Worm (Caenorhabditis elegans) whole organism, L1 larva: ENCODE results near the gene F13H8.11.

Source experiments
- C16A3.4 ChIP-seq: fragments of 150-350 bp; optimal IDR thresholded peaks from 2 replicates; lab custom pipeline; 2014; ENCODE audit warnings: missing biosample characterization, missing genetic modification characterization
- F16B12.6 ChIP-seq: fragments of 150-350 bp; optimal IDR thresholded peaks from 2 replicates; lab custom pipeline; 2014; ENCODE audit warnings: missing biosample characterization, missing genetic modification characterization
- aha-1 ChIP-seq: fragments of 150-350 bp; optimal IDR thresholded peaks from 2 replicates; lab custom pipeline; 2014; ENCODE audit warnings: missing biosample characterization, missing genetic modification characterization
- blmp-1 ChIP-seq: fragments of 150-350 bp; optimal IDR thresholded peaks from 2 replicates; lab custom pipeline; 2014; ENCODE audit warnings: missing biosample characterization, missing genetic modification characterization
- ceh-88 ChIP-seq: fragments of 200-800 bp; sonication (Bioruptor generic); IDR thresholded peaks from 2 replicates; pipeline ENCODE4 v1.3.6; 2022; ENCODE audit warnings: missing genetic modification characterization, missing compliant biosample characterization
- ceh-90 ChIP-seq: sonication (generic microtip); optimal IDR thresholded peaks from 2 replicates; lab custom pipeline; 2016; ENCODE audit warnings: missing genetic modification characterization, missing compliant biosample characterization
- dpl-1 ChIP-seq, 3 experiments: fragments of 150-350 bp in 2 of 3; sonication (generic microtip) in 1 of 3; optimal IDR thresholded peaks; 2 replicates each; lab custom pipeline; 2014 to 2017; ENCODE audit warnings: missing biosample characterization in 3 of 3, missing genetic modification characterization in 3 of 3, missing genetic modification reagents in 3 of 3
- egl-13 ChIP-seq: sonication (generic microtip); optimal IDR thresholded peaks from 2 replicates; lab custom pipeline; 2016; ENCODE audit warnings: missing genotype, missing genetic modification reagents, missing genetic modification characterization, missing compliant biosample characterization
- ets-5 ChIP-seq: fragments of 200-800 bp; sonication (Bioruptor generic); IDR thresholded peaks from 2 replicates; pipeline ENCODE4 v1.3.6; 2022; ENCODE audit warnings: missing genetic modification characterization, missing compliant biosample characterization
- fkh-4 ChIP-seq: sonication (generic microtip); optimal IDR thresholded peaks from 2 replicates; lab custom pipeline; 2016; ENCODE audit warnings: missing compliant biosample characterization, missing genetic modification characterization, borderline replicate concordance
- hlh-4 ChIP-seq: sonication (generic microtip); optimal IDR thresholded peaks from 2 replicates; lab custom pipeline; 2016; ENCODE audit warnings: mild to moderate bottlenecking, missing genetic modification characterization, missing compliant biosample characterization
- hpl-2 ChIP-seq: fragments of 150-350 bp; optimal IDR thresholded peaks from 2 replicates; lab custom pipeline; 2014; ENCODE audit warnings: missing biosample characterization, missing genetic modification reagents, missing genetic modification characterization
- isw-1 ChIP-seq: fragments of 200-800 bp; sonication (Bioruptor generic); IDR thresholded peaks from 2 replicates; pipeline ENCODE4 v1.3.6; 2022; ENCODE audit warnings: missing genetic modification characterization, missing compliant biosample characterization
- jun-1 ChIP-seq: fragments of 150-350 bp; optimal IDR thresholded peaks from 2 replicates; lab custom pipeline; 2014; ENCODE audit warnings: missing biosample characterization, missing genetic modification reagents, missing genetic modification characterization
- lin-14 ChIP-seq: fragments of 200-800 bp; sonication (Bioruptor generic); optimal IDR thresholded peaks from 2 replicates; lab custom pipeline; 2018; ENCODE audit warnings: mild to moderate bottlenecking, missing genetic modification characterization, moderate library complexity, missing compliant biosample characterization
- nhr-11 ChIP-seq: fragments of 150-350 bp; optimal IDR thresholded peaks from 2 replicates; lab custom pipeline; 2014; ENCODE audit warnings: missing biosample characterization, missing genetic modification characterization
- nhr-20 ChIP-seq: sonication (generic microtip); optimal IDR thresholded peaks from 2 replicates; lab custom pipeline; 2016; ENCODE audit warnings: mild to moderate bottlenecking, missing genetic modification characterization, missing compliant biosample characterization
- nhr-28 ChIP-seq: fragments of 150-350 bp; optimal IDR thresholded peaks from 2 replicates; lab custom pipeline; 2014; ENCODE audit warnings: missing biosample characterization, missing genetic modification characterization
- nhr-47 ChIP-seq: sonication (generic microtip); optimal IDR thresholded peaks from 2 replicates; lab custom pipeline; 2016; ENCODE audit warnings: mild to moderate bottlenecking, missing genetic modification characterization, moderate library complexity, missing compliant biosample characterization
- nhr-76 ChIP-seq: sonication (generic microtip); optimal IDR thresholded peaks from 2 replicates; lab custom pipeline; 2017; ENCODE audit warnings: missing biosample characterization, missing genetic modification characterization
- nhr-77 ChIP-seq: fragments of 150-350 bp; optimal IDR thresholded peaks from 2 replicates; lab custom pipeline; 2014; ENCODE audit warnings: missing biosample characterization, missing genetic modification characterization
- nhr-85 ChIP-seq: sonication (generic microtip); peaks from one replicate; lab custom pipeline; 2016; ENCODE audit warnings: missing genetic modification characterization, inconsistent platforms, missing compliant biosample characterization
- pax-3 ChIP-seq: fragments of 200-800 bp; sonication (Bioruptor generic); optimal IDR thresholded peaks from 2 replicates; lab custom pipeline; 2018; ENCODE audit warnings: mild to moderate bottlenecking, missing genetic modification characterization, moderate library complexity, missing compliant biosample characterization
- rnt-1 ChIP-seq: sonication (generic microtip); optimal IDR thresholded peaks from 2 replicates; lab custom pipeline; 2016; ENCODE audit warnings: mild to moderate bottlenecking, missing genetic modification characterization, moderate library complexity, missing compliant biosample characterization
- snpc-4 ChIP-seq: fragments of 150-350 bp; optimal IDR thresholded peaks from 2 replicates; lab custom pipeline; 2014; ENCODE audit warnings: missing biosample characterization, missing genetic modification characterization
- swsn-7 ChIP-seq: sonication (generic microtip); optimal IDR thresholded peaks from 2 replicates; lab custom pipeline; 2016; ENCODE audit warnings: missing genetic modification characterization, missing compliant biosample characterization
- unc-130 ChIP-seq: fragments of 150-350 bp; optimal IDR thresholded peaks from 2 replicates; lab custom pipeline; 2017; ENCODE audit warnings: missing biosample characterization, missing genetic modification characterization, inconsistent platforms
- unc-86 ChIP-seq: sonication (generic microtip); optimal IDR thresholded peaks from 2 replicates; lab custom pipeline; 2016; ENCODE audit warnings: missing genetic modification characterization, missing compliant biosample characterization
- zip-4 ChIP-seq: fragments of 200-800 bp; sonication (Bioruptor generic); optimal IDR thresholded peaks from 2 replicates; lab custom pipeline; 2018; ENCODE audit warnings: mild to moderate bottlenecking, missing genetic modification characterization, moderate library complexity, missing compliant biosample characterization

The F13H8.11 gene

DNA sequence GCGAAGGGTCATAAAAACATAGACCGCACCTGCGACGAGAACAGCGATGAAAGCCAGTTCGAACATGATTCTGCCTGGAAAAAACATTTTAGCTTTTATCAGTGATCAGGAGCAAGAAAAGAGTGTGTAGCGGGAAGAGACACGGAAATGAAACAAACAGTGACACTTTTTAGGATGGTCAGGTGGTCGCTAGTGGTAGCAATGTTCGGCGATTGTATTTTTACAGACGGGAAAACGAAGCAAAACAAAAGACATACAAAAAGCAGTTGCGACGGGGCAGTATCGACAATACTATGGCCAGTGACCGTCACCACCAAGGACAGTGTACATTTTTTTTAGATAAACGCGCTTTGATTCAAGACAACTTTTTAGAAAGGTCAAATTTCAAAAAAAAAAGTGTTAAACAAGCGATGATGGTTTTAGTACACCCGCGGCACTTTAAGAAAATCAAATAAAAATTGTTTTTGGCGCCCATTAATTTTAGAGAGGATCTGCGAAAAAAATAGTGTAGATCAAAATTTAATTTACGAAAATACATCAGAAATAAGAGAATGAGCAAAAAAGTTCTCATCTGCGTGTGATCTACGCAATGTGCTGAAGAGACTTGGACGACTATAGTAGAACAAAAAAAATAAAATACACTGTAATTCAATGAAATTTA lies 24.3 kb downstream of the F13H8.11 start, which contains the start of gene T24H7.9:
Gene T24H7.9 (minus strand): TSS at position 74 of the 661 bp plus-strand sequence.
- TF ChIP-seq hpl-2 (no peak), ets-5 (GFP tag; lab: Robert Waterston, UW) (no peak), unc-130 (tag; lab: Kevin White, UChicago) (no peak), dpl-1 (GFP tag; optimal IDR thresholded peaks at IDR 0.05; lab: Kevin White, UChicago) (no peak), nhr-77 (no peak), ceh-88 (no peak), hlh-4 (tag; lab: Kevin White, UChicago) (no peak), F16B12.6 (tag; lab: Kevin White, UChicago) (no peak)

DNA sequence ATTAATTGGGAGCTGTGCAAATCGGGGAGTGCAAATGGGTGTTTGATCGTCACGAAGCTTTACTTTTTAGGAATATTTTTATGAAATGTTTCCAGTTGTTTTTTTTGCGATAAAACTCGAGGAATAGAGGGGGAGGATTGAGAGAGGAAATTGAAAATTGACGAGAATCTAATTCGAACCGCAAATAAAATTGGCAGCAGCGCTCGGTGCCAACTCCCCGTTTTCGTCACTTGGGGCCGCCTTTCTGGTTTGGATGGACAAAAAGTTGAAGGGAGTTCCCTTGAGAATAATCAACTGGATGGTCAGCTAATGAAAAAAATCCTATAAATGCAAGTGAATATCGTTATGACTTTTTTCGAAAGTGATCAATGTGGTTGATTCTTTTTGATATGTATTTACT lies 29.7 kb downstream of the F13H8.11 start:
- TF ChIP-seq lin-14 (GFP tag; lab: Kevin White, UChicago): peak; percentile 64
- TF ChIP-seq jun-1 (tag; lab: Kevin White, UChicago): no peak
- TF ChIP-seq, all 84 proteins: peak for 1

DNA sequence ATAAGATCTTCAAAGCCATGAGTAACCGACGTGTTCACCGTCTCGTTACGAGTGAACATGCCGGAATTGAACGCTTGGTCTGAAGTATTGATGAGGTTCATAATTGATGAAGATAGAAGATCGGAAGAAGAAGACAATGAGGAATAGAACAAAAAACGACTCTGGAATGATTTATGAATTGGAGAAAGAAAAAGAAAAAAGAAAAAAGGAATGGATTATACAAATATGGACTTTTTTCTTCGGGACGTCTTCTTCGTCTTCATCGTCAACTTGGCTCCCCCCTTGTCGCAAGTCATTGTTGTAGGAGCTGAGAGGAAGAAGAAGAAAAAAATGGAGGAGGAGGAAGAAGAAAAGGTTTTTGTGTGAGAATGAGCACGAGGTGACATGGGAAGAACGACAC lies 32.8 kb downstream of the F13H8.11 start, which contains the start of gene srsy-2:
Gene srsy-2 (minus strand): TSS at position 101 of the 400 bp plus-strand sequence.
- TF ChIP-seq rnt-1 (tag; lab: Kevin White, UChicago) (no peak), nhr-76 (no peak), unc-86 (tag; lab: Kevin White, UChicago) (peak; percentile 15), ets-5 (GFP tag; lab: Robert Waterston, UW) (no peak), lin-14 (GFP tag; lab: Kevin White, UChicago) (peak; percentile 36)

DNA sequence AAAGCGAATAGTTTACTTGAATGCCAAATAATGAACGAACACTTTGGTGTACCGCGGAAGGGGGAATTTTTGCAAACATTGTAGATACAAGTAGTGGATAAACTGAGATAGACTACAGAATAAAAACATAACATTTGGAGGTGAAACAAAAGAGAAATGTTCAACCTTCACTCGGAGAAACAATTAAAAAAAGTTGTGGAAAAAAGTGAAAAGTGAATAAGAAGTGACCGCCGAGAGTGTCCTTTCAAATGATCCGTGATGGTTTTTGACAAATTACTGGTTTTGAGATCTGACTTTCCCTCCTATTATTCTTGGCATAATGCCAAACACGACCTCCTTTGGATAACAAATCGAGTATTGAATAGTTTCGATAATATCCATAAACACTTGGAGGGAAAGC lies 36.1 kb downstream of the F13H8.11 start:
- TF ChIP-seq ceh-88: no peak
- peak; percentile 57 for TF ChIP-seq nhr-85
- TF ChIP-seq blmp-1 (tag; lab: Kevin White, UChicago): peak; percentile 81

DNA sequence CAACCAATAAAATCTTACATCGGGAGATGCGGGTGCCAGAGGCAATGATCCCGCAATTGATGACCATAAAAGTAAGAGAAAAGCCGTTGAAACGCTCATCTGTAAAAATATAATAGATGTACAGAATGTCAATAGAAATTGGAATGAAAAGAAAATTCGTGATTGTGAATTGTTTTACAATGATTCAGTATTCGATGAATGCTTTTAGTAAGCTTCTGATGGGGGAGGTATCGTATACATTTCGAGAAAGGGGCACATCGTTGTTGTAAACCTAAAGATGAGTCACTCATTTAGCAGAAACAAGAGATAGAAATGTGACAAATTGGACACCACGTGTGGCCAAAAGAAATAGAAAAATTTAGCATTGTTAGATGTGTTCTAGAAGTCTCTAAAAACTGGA lies 37.3 kb downstream of the F13H8.11 start, which contains the start of gene C30B5.6:
Gene C30B5.6 (minus strand): TSS at position 101 of the 400 bp plus-strand sequence.
- no peak for TF ChIP-seq pax-3 (tag; lab: Kevin White, UChicago)
- TF ChIP-seq isw-1 (GFP tag; lab: Robert Waterston, UW): no peak
- no peak for TF ChIP-seq swsn-7 (tag; lab: Kevin White, UChicago)
- no peak for TF ChIP-seq nhr-28
- TF ChIP-seq fkh-4 (tag; lab: Kevin White, UChicago): no peak
- TF ChIP-seq snpc-4 (tag; lab: Kevin White, UChicago): no peak
- TF ChIP-seq unc-130 (tag; lab: Kevin White, UChicago): no peak
- TF ChIP-seq nhr-20: no peak
- TF ChIP-seq nhr-47 (tag; lab: Kevin White, UChicago): no peak
- no peak for TF ChIP-seq aha-1 (tag; lab: Kevin White, UChicago)

DNA sequence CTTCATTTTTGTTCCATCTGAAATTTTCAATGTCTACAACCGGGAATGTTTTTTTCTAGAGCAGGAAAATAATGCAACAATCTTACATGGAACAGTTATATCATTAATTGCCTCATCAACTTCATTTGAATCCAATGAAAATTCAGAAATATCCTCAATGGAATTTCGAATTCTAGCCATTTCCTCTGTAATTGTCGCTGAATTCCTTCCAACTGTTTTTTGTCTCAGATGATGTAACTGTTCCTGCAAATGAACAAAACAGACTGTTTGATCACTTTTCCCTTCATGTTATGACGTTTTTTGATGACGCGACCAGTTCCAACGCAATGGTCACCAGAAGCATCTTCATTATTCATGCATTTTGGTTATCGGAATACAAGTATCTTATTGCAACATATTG lies 38.4 kb downstream of the F13H8.11 start:
- TF ChIP-seq egl-13 (tag; lab: Kevin White, UChicago) (no peak), dpl-1 (GFP tag; optimal IDR thresholded peaks at IDR 0.05; lab: Kevin White, UChicago) (no peak), nhr-11 (no peak), ceh-90 (tag; lab: Kevin White, UChicago) (no peak), nhr-76 (no peak)

DNA sequence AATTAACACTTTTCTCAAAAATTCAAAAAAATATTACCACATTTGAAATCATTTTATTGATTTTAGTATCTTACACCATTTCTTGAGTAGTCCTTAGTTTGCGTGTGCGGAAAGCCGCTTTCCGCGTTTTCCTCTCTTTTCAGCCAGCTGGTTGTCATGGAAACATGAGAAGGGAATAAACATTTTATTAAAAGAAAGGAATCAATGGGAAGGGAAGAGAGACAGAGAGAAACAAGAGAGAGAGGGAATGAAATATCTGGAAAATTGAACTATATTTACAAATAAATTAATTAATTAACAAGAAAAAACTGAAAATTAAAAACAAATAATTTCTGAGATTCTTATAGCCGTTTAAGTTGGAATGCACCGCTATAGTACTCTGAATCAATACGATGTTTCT lies 40.5 kb downstream of the F13H8.11 start, which contains the start of gene mks-2:
Gene mks-2 (minus strand): TSS at position 101 of the 400 bp plus-strand sequence.
- TF ChIP-seq unc-86 (tag; lab: Kevin White, UChicago) (no peak), zip-4 (GFP tag; lab: Kevin White, UChicago) (no peak), C16A3.4 (no peak), pax-3 (tag; lab: Kevin White, UChicago) (no peak), nhr-20 (no peak)
